Fruit fly (Drosophila melanogaster) whole organism, embryonic: ENCODE results near the gene CG33293.

Experiments used
- BtbVII ChIP-seq: fragments of 200-800 bp; sonication (Bioruptor generic); optimal IDR thresholded peaks from 3 replicates; lab custom pipeline; 2017; ENCODE audit warnings: missing biosample characterization, mild to moderate bottlenecking, missing genetic modification characterization
- CG11085 ChIP-seq: fragments of 200-800 bp; sonication (Bioruptor generic); IDR thresholded peaks from 2 replicates; pipeline ENCODE4 v1.3.6; 2022; ENCODE audit warnings: missing biosample characterization, missing genetic modification characterization
- CG11504 ChIP-seq: fragments of 200-800 bp; sonication (Bioruptor generic); optimal IDR thresholded peaks from 3 replicates; lab custom pipeline; 2019; ENCODE audit warnings: missing biosample characterization, mild to moderate bottlenecking, missing genetic modification characterization, moderate library complexity
- CG12942 ChIP-seq: fragments of 200-800 bp; sonication (Bioruptor generic); optimal IDR thresholded peaks from 3 replicates; lab custom pipeline; 2016; ENCODE audit warnings: missing biosample characterization, missing genetic modification characterization
- CG14710 ChIP-seq: fragments of 200-800 bp; sonication (Bioruptor generic); optimal IDR thresholded peaks from 3 replicates; lab custom pipeline; 2019; ENCODE audit warnings: missing biosample characterization, mild to moderate bottlenecking, missing genetic modification characterization, moderate library complexity
- CG1603 ChIP-seq: fragments of 200-800 bp; sonication (Bioruptor generic); optimal IDR thresholded peaks from 2 replicates; lab custom pipeline; 2019; ENCODE audit warnings: missing biosample characterization, mild to moderate bottlenecking, missing genetic modification characterization, moderate library complexity
- CG17612 ChIP-seq: fragments of 200-800 bp; sonication (Bioruptor generic); IDR thresholded peaks from 2 replicates; pipeline ENCODE4 v1.3.6; 2022; ENCODE audit warnings: missing biosample characterization, missing genetic modification characterization
- CG1792 ChIP-seq: fragments of 200-800 bp; sonication (Bioruptor generic); optimal IDR thresholded peaks from 2 replicates; lab custom pipeline; 2016; ENCODE audit warnings: missing biosample characterization, missing genetic modification characterization
- CG2120 ChIP-seq: fragments of 200-800 bp; sonication (Bioruptor generic); optimal IDR thresholded peaks from 3 replicates; lab custom pipeline; 2016; ENCODE audit warnings: missing biosample characterization, missing genetic modification characterization
- CG32772 ChIP-seq: fragments of 200-800 bp; sonication (Bioruptor generic); IDR thresholded peaks from 2 replicates; pipeline ENCODE4 v1.3.6; 2022; ENCODE audit warnings: missing biosample characterization, missing genetic modification characterization
- CG33213 ChIP-seq: fragments of 200-800 bp; sonication (Bioruptor generic); optimal IDR thresholded peaks from 3 replicates; lab custom pipeline; 2016; ENCODE audit warnings: missing biosample characterization, missing genetic modification characterization
- CG3847 ChIP-seq: fragments of 200-800 bp; sonication (Bioruptor generic); IDR thresholded peaks from 2 replicates; pipeline ENCODE4 v1.3.6; 2022; ENCODE audit warnings: missing biosample characterization, missing genetic modification characterization
- CG4282 ChIP-seq: fragments of 200-800 bp; sonication (Bioruptor generic); optimal IDR thresholded peaks from 2 replicates; lab custom pipeline; 2016; ENCODE audit warnings: missing biosample characterization, missing genetic modification characterization
- CG5245 ChIP-seq: fragments of 200-800 bp; sonication (Bioruptor generic); optimal IDR thresholded peaks from 3 replicates; lab custom pipeline; 2016; ENCODE audit warnings: missing biosample characterization, missing genetic modification characterization
- CHES-1-like ChIP-seq: fragments of 200-800 bp; sonication (Bioruptor generic); optimal IDR thresholded peaks from 2 replicates; lab custom pipeline; 2016; ENCODE audit warnings: missing biosample characterization, missing genetic modification characterization
- Deaf1 ChIP-seq: fragments of 200-800 bp; optimal IDR thresholded peaks from 3 replicates; lab custom pipeline; 2019; ENCODE audit warnings: missing biosample characterization, mild to moderate bottlenecking, missing genetic modification characterization, moderate library complexity
- Dek ChIP-seq: fragments of 200-800 bp; sonication (Bioruptor generic); optimal IDR thresholded peaks from 3 replicates; lab custom pipeline; 2019; ENCODE audit warnings: missing biosample characterization, mild to moderate bottlenecking, missing genetic modification characterization, moderate library complexity
- Ets97D ChIP-seq: fragments of 200-800 bp; sonication (Bioruptor generic); optimal IDR thresholded peaks from 3 replicates; lab custom pipeline; 2016; ENCODE audit warnings: missing biosample characterization, missing genetic modification characterization
- Hmr ChIP-seq: fragments of 200-800 bp; sonication (Bioruptor generic); optimal IDR thresholded peaks from 3 replicates; lab custom pipeline; 2017; ENCODE audit warnings: mild to moderate bottlenecking, missing biosample characterization, missing genetic modification reagents, missing genetic modification characterization
- Lhr ChIP-seq: fragments of 200-800 bp; sonication (Bioruptor generic); optimal IDR thresholded peaks from 3 replicates; lab custom pipeline; 2017; ENCODE audit warnings: mild to moderate bottlenecking, missing biosample characterization, missing genetic modification reagents, missing genetic modification characterization
- Neu2 ChIP-seq: fragments of 200-800 bp; sonication (Bioruptor generic); optimal IDR thresholded peaks from 3 replicates; lab custom pipeline; 2016; ENCODE audit warnings: missing biosample characterization, missing genetic modification characterization, borderline replicate concordance
- TFAM ChIP-seq: fragments of 200-800 bp; sonication (Bioruptor generic); optimal IDR thresholded peaks from 2 replicates; lab custom pipeline; 2017; ENCODE audit warnings: missing biosample characterization, missing genetic modification characterization, inconsistent platforms
- Xbp1 ChIP-seq: fragments of 200-800 bp; sonication (Bioruptor generic); optimal IDR thresholded peaks from 3 replicates; lab custom pipeline; 2016; ENCODE audit warnings: missing biosample characterization, mild to moderate bottlenecking, missing genetic modification characterization
- Xrp1 ChIP-seq: fragments of 200-800 bp; sonication (Bioruptor generic); IDR thresholded peaks from 2 replicates; pipeline ENCODE4 v1.3.6; 2022; ENCODE audit warnings: missing biosample characterization, missing genetic modification characterization
- aop ChIP-seq: fragments of 200-800 bp; sonication (Bioruptor generic); IDR thresholded peaks from 2 replicates; pipeline ENCODE4 v1.3.6; 2022; ENCODE audit warnings: missing biosample characterization, missing genetic modification characterization
- ase ChIP-seq: fragments of 200-800 bp; sonication (Bioruptor generic); IDR thresholded peaks from 3 replicates; pipeline ENCODE4 v1.3.6; 2022; ENCODE audit warnings: missing biosample characterization, missing genetic modification characterization
- ash1 ChIP-seq: fragments of 200-800 bp; sonication (Bioruptor generic); optimal IDR thresholded peaks from 2 replicates; lab custom pipeline; 2018; ENCODE audit warnings: missing biosample characterization, mild to moderate bottlenecking, missing genetic modification characterization
- btn ChIP-seq: fragments of 200-800 bp; sonication (Bioruptor generic); optimal IDR thresholded peaks from 2 replicates; lab custom pipeline; 2016; ENCODE audit warnings: missing biosample characterization, missing genetic modification characterization
- caup ChIP-seq: fragments of 200-800 bp; sonication (Bioruptor generic); optimal IDR thresholded peaks from 3 replicates; lab custom pipeline; 2017; ENCODE audit warnings: missing biosample characterization, mild to moderate bottlenecking, missing genetic modification characterization, moderate library complexity; ENCODE audit not compliant: severe bottlenecking
- crp ChIP-seq, 2 experiments: fragments of 200-800 bp; sonication (Bioruptor generic); optimal IDR thresholded peaks; 2 replicates in 1 of 2; 3 replicates in 1 of 2; lab custom pipeline; 2017; ENCODE audit warnings: missing biosample characterization in 2 of 2, missing genetic modification characterization in 2 of 2, mild to moderate bottlenecking in 1 of 2, moderate library complexity in 1 of 2
- ems ChIP-seq: fragments of 200-800 bp; sonication (Bioruptor generic); optimal IDR thresholded peaks from 3 replicates; lab custom pipeline; 2016; ENCODE audit warnings: missing biosample characterization, missing genetic modification characterization
- eve ChIP-seq, 2 experiments: fragments of >200 bp; optimal IDR thresholded peaks; 2 replicates each; lab custom pipeline; 2017; ENCODE audit warnings: missing biosample characterization in 2 of 2, missing genetic modification characterization in 2 of 2
- fd102C ChIP-seq: fragments of 200-800 bp; sonication (Bioruptor generic); optimal IDR thresholded peaks from 2 replicates; lab custom pipeline; 2018; ENCODE audit warnings: missing biosample characterization, mild to moderate bottlenecking, missing genetic modification characterization, moderate library complexity
- fd64A ChIP-seq: fragments of 200-800 bp; sonication (Bioruptor generic); optimal IDR thresholded peaks from 3 replicates; lab custom pipeline; 2018; ENCODE audit warnings: missing biosample characterization, mild to moderate bottlenecking, missing genetic modification characterization
- gcm ChIP-seq: fragments of 200-800 bp; sonication (Bioruptor generic); optimal IDR thresholded peaks from 2 replicates; lab custom pipeline; 2019; ENCODE audit warnings: missing biosample characterization, mild to moderate bottlenecking, missing genetic modification characterization, moderate library complexity
- gcm2 ChIP-seq: fragments of 200-800 bp; sonication (Bioruptor generic); optimal IDR thresholded peaks from 2 replicates; lab custom pipeline; 2016; ENCODE audit warnings: missing biosample characterization, missing genetic modification characterization
- inv ChIP-seq: fragments of 200-800 bp; sonication (Bioruptor generic); IDR thresholded peaks from 2 replicates; pipeline ENCODE4 v1.3.6; 2022; ENCODE audit warnings: missing biosample characterization, missing genetic modification characterization; ENCODE audit not compliant: partially characterized antibody
- ken ChIP-seq: fragments of 200-800 bp; sonication (Bioruptor generic); IDR thresholded peaks from 3 replicates; pipeline ENCODE4 v1.3.6; 2022; ENCODE audit warnings: missing biosample characterization, missing genetic modification characterization
- knrl ChIP-seq: fragments of 200-800 bp; sonication (Bioruptor generic); IDR thresholded peaks from 3 replicates; pipeline ENCODE4 v1.3.6; 2022; ENCODE audit warnings: missing biosample characterization, missing genetic modification characterization; ENCODE audit not compliant: partially characterized antibody
- luna ChIP-seq: fragments of 200-800 bp; sonication (Bioruptor generic); optimal IDR thresholded peaks from 2 replicates; lab custom pipeline; 2016; ENCODE audit warnings: missing biosample characterization, missing genetic modification characterization
- maf-S ChIP-seq: fragments of 200-800 bp; sonication (Bioruptor generic); optimal IDR thresholded peaks from 2 replicates; lab custom pipeline; 2016; ENCODE audit warnings: missing biosample characterization, missing genetic modification characterization
- nerfin-2 ChIP-seq: fragments of 200-800 bp; sonication (Bioruptor generic); IDR thresholded peaks from 2 replicates; pipeline ENCODE4 v1.3.6; 2022; ENCODE audit warnings: missing biosample characterization, missing genetic modification characterization; ENCODE audit not compliant: partially characterized antibody
- p53 ChIP-seq: fragments of 200-800 bp; sonication (Bioruptor generic); optimal IDR thresholded peaks from 2 replicates; lab custom pipeline; 2016; ENCODE audit warnings: missing biosample characterization, missing genetic modification characterization
- pho ChIP-seq: fragments of 200-800 bp; sonication (Bioruptor generic); optimal IDR thresholded peaks from 2 replicates; lab custom pipeline; 2016; ENCODE audit warnings: missing biosample characterization, missing genetic modification characterization
- phol ChIP-seq: fragments of 200-800 bp; sonication (Bioruptor generic); optimal IDR thresholded peaks from 3 replicates; lab custom pipeline; 2018; ENCODE audit warnings: missing biosample characterization, mild to moderate bottlenecking, missing genetic modification characterization, moderate library complexity
- prd ChIP-seq, 3 experiments: fragments of >200 bp in 2 of 3; fragments of 200-800 bp in 1 of 3; sonication (Bioruptor generic) in 1 of 3; optimal IDR thresholded peaks in 2 of 3; IDR thresholded peaks in 1 of 3; 2 replicates in 2 of 3; 3 replicates in 1 of 3; pipeline versions ENCODE4 v1.3.6 to Lab custom; 2017 to 2022; ENCODE audit warnings: missing biosample characterization in 1 of 3, missing genetic modification characterization in 1 of 3
- sd ChIP-seq: fragments of 200-800 bp; sonication (Bioruptor generic); optimal IDR thresholded peaks from 3 replicates; lab custom pipeline; 2018; ENCODE audit warnings: missing biosample characterization, mild to moderate bottlenecking, missing genetic modification characterization, moderate library complexity
- unc-4 ChIP-seq: fragments of 200-800 bp; sonication (Bioruptor generic); IDR thresholded peaks from 2 replicates; pipeline ENCODE4 v1.3.6; 2022; ENCODE audit warnings: missing biosample characterization, missing genetic modification characterization; ENCODE audit not compliant: partially characterized antibody
- usp ChIP-seq: fragments of >200 bp; optimal IDR thresholded peaks from 2 replicates; lab custom pipeline; 2017; ENCODE audit warnings: missing biosample characterization, missing genetic modification characterization
- vvl ChIP-seq: fragments of 200-800 bp; sonication (Bioruptor generic); IDR thresholded peaks from 2 replicates; pipeline ENCODE4 v1.3.6; 2022; ENCODE audit warnings: missing biosample characterization, missing genetic modification characterization

Gene CG33293

dm6 chr3R:5232197-5232607, 8.3 kb downstream of the CG33293 start, which contains the start of the genes Kat60 and Mms19 (continued):
- TF ChIP-seq ase (peak; percentile 66; the same call in 1 of the 3 replicates), ken (GFP tag; lab: Robert Waterston, UW) (peak; percentile 65; the same call in 2 of the 3 replicates), eve (GFP tag; optimal IDR thresholded peaks at IDR 0.05; lab: Kevin White, UChicago) (peak in 1 of 2 experiments; percentile 57), p53 (GFP tag; lab: Kevin White, UChicago) (no peak), crp (GFP tag; optimal IDR thresholded peaks at IDR 0.05; lab: Kevin White, UChicago) (peak in 1 of 2 experiments; percentile 50), pho (GFP tag; lab: Kevin White, UChicago) (peak; percentile 81), CG32772 (GFP tag; lab: Robert Waterston, UW) (peak; percentile 64), usp (GFP tag; lab: Kevin White, UChicago) (no peak), Ets97D (GFP tag; lab: Kevin White, UChicago) (peak; percentile 81), Neu2 (no peak), maf-S (GFP tag; lab: Kevin White, UChicago) (peak; percentile 66), btn (GFP tag; lab: Kevin White, UChicago) (no peak), CG12942 (GFP tag; lab: Kevin White, UChicago) (peak; percentile 68), sd (tag; lab: Kevin White, UChicago) (no peak), unc-4 (peak; percentile 90), phol (tag; lab: Kevin White, UChicago) (peak; percentile 80), CG2120 (GFP tag; lab: Kevin White, UChicago) (peak; percentile 88), nerfin-2 (peak; percentile 82), CG1603 (tag; lab: Kevin White, UChicago) (peak; percentile 25), caup (GFP tag; lab: Kevin White, UChicago) (no peak), Lhr (GFP tag; lab: Kevin White, UChicago) (peak; percentile 68), Deaf1 (no peak), CG17612 (GFP tag; lab: Robert Waterston, UW) (peak; percentile 42; the same call in 1 of the 2 replicates), CG3847 (peak; percentile 83), CG14710 (peak; percentile 86), CG5245 (peak; percentile 13), gcm (GFP tag; lab: Kevin White, UChicago) (peak; percentile 46), TFAM (GFP tag; lab: Kevin White, UChicago) (no peak), CG11085 (GFP tag; lab: Robert Waterston, UW) (peak; percentile 64; the same call in 1 of the 2 replicates), aop (GFP tag; lab: Robert Waterston, UW) (no peak), inv (peak; percentile 96), fd64A (GFP tag; lab: Kevin White, UChicago) (no peak), ems (GFP tag; lab: Kevin White, UChicago) (peak; percentile 50), ash1 (GFP tag; lab: Kevin White, UChicago) (no peak), luna (no peak), Dek (tag; lab: Kevin White, UChicago) (no peak), Xrp1 (GFP tag; lab: Robert Waterston, UW) (peak; percentile 57; the same call in 1 of the 2 replicates), CG33213 (GFP tag; lab: Kevin White, UChicago) (peak; percentile 56), CG1792 (peak; percentile 14), CG11504 (tag; lab: Kevin White, UChicago) (no peak), Xbp1 (peak; percentile 74), fd102C (GFP tag; lab: Kevin White, UChicago) (no peak), BtbVII (GFP tag; lab: Kevin White, UChicago) (no peak), knrl (GFP tag; lab: Robert Waterston, UW) (peak; percentile 98), gcm2 (GFP tag; lab: Kevin White, UChicago) (no peak), CG4282 (GFP tag; lab: Kevin White, UChicago) (peak; percentile 3), CHES-1-like (GFP tag; lab: Kevin White, UChicago) (peak; percentile 64), vvl (GFP tag; lab: Robert Waterston, UW) (peak; percentile 65; the same call in 1 of the 2 replicates), prd (optimal IDR thresholded peaks at IDR 0.05; lab: Kevin White, UChicago) (no peak), prd (GFP tag; IDR thresholded peaks at IDR 0.05; lab: Robert Waterston, UW) (peak; percentile 84), Hmr (GFP tag; lab: Kevin White, UChicago) (peak; percentile 77)
